Worm (Caenorhabditis elegans): ENCODE results near the gene srsx-28.

DNA sequence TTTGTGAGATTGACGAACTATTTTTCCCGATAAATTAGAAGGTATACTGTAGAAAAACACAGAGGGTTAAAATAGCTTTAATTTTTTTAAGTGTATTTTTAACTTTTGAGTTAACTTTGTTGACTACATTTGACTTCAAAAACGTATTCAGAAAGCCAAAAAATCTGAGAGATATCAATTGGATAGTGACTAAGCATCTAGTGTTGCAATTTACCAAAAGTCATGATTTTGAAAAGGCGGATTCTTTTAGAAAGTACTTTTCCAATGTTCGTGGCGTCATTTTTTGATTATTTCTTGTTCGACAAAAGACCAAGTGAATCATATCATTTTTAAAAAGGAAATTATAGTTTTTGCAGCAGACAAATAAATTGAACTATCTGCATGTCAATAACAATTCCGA, 16.5 kb downstream of the srsx-28 start:
- no peak for TF ChIP-seq R02D3.7 (tag; optimal IDR thresholded peaks at IDR 0.05)
- no peak for TF ChIP-seq nhr-237 (tag; optimal IDR thresholded peaks at IDR 0.05)
- no peak for TF ChIP-seq unc-39 (tag; optimal IDR thresholded peaks at IDR 0.05)
- no peak for TF ChIP-seq nhr-76 (tag; optimal IDR thresholded peaks at IDR 0.05)
- TF ChIP-seq tbx-2 (tag; optimal IDR thresholded peaks at IDR 0.05) = no peak
- TF ChIP-seq elt-3 (tag; optimal IDR thresholded peaks at IDR 0.05) = no peak
- no peak for TF ChIP-seq egl-5 (tag; optimal IDR thresholded peaks at IDR 0.05)

Data from whole organism, L3 larva.